Worm (Caenorhabditis elegans): Measurements from ENCODE around the gene C25H3.14.

DNA sequence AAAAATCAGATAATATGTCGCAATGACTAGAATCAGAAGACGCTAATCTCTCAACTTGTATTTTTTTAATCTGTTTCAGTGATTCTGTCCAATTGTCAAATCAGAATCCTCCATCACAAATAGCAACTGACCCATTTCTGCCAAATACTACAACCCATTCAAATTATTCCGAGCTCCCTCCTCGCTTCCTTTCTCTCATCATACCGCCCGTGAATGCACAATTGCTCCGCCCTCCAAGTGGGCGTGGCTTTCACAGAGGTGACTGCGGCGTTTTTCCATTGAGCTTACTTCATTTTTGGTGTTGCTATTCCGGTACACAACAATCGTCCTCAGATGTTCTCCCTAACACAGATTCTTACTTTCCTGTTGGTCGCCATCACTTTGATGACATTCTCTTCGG, 14.2 kb upstream of the C25H3.14 start, which contains the start of gene flp-27:
- TF ChIP-seq flt-1 (GFP tag; IDR thresholded peaks at IDR 0.05) (no peak), ref-1 (GFP tag; conservative IDR thresholded peaks at IDR 0.05) (no peak), ztf-29 (GFP tag; IDR thresholded peaks at IDR 0.05) (no peak), klf-2 (GFP tag; conservative IDR thresholded peaks at IDR 0.05) (no peak), tab-1 (GFP tag; IDR thresholded peaks at IDR 0.05) (no peak), med-1 (GFP tag; optimal IDR thresholded peaks at IDR 0.05; ENCODE audit: insufficient read depth) (no peak), cog-1 (tag; optimal IDR thresholded peaks at IDR 0.05) (no peak), ztf-23 (GFP tag; IDR thresholded peaks at IDR 0.05) (no peak)
